Fruit fly (Drosophila melanogaster) whole organism, pupa: ENCODE measurements around the gene CG10467.

Experiments used
- CG12605 ChIP-seq: fragments of 200-800 bp; sonication (Bioruptor generic); IDR thresholded peaks from 2 replicates; pipeline ENCODE4 v1.3.6; 2022; ENCODE audit warnings: missing biosample characterization, missing genetic modification characterization
- CG15710 ChIP-seq: fragments of 200-800 bp; sonication (Bioruptor generic); optimal IDR thresholded peaks from 2 replicates; lab custom pipeline; 2018; ENCODE audit warnings: missing biosample characterization, mild to moderate bottlenecking, missing genetic modification characterization, moderate library complexity
- CG17806 ChIP-seq: fragments of 200-800 bp; sonication (Bioruptor generic); optimal IDR thresholded peaks from 2 replicates; lab custom pipeline; 2018; ENCODE audit warnings: missing biosample characterization, mild to moderate bottlenecking, missing genetic modification characterization, moderate library complexity
- CG4496 ChIP-seq: fragments of 200-800 bp; sonication (Bioruptor generic); IDR thresholded peaks from 3 replicates; pipeline ENCODE4 v1.3.6; 2022; ENCODE audit warnings: missing biosample characterization, missing genetic modification characterization
- D1 ChIP-seq: fragments of 200-800 bp; sonication (Bioruptor generic); optimal IDR thresholded peaks from 2 replicates; lab custom pipeline; 2018; ENCODE audit warnings: missing biosample characterization, mild to moderate bottlenecking, missing genetic modification characterization, moderate library complexity
- Ets98B ChIP-seq: fragments of 200-800 bp; sonication (Bioruptor generic); IDR thresholded peaks from 2 replicates; pipeline ENCODE4 v1.3.6; 2022; ENCODE audit warnings: missing biosample characterization, missing genetic modification characterization
- fd96Ca ChIP-seq: fragments of 200-800 bp; sonication (Bioruptor generic); IDR thresholded peaks from 3 replicates; pipeline ENCODE4 v1.3.6; 2022; ENCODE audit warnings: missing biosample characterization, missing genetic modification characterization

- no peak for TF ChIP-seq D1 (tag; lab: Kevin White, UChicago)
- TF ChIP-seq fd96Ca (GFP tag; lab: Robert Waterston, UW), result no peak
- no peak for TF ChIP-seq CG12605 (GFP tag; lab: Robert Waterston, UW)
- no peak for TF ChIP-seq Ets98B (GFP tag; lab: Robert Waterston, UW)
- TF ChIP-seq CG17806 (tag; lab: Kevin White, UChicago), result no peak
- TF ChIP-seq CG4496 (GFP tag; lab: Robert Waterston, UW), result no peak
- no peak for TF ChIP-seq CG15710 (tag; lab: Kevin White, UChicago)
Measured at dm6 chr3L:6132009-6132408, 37.5 kb upstream of the CG10467 start, which contains the start of gene Cpr65Au.
